Worm (Caenorhabditis elegans) whole organism, L3 larva: ENCODE data around the gene Y71H2AR.2.

ENCODE experiments used
- ama-1 ChIP-seq: fragments of 150-350 bp; optimal IDR thresholded peaks from 2 replicates; lab custom pipeline; 2018
- egl-27 ChIP-seq: sonication (generic microtip); optimal IDR thresholded peaks from 4 replicates; lab custom pipeline; 2017; ENCODE audit warnings: missing biosample characterization, missing genetic modification reagents, missing genetic modification characterization
- elt-1 ChIP-seq: fragments of 150-350 bp; optimal IDR thresholded peaks from 2 replicates; lab custom pipeline; 2014; ENCODE audit warnings: missing biosample characterization, missing genetic modification characterization
- fkh-10 ChIP-seq: sonication (generic microtip); optimal IDR thresholded peaks from 2 replicates; lab custom pipeline; 2017; ENCODE audit warnings: missing biosample characterization, missing genetic modification reagents, missing genetic modification characterization
- mdl-1 ChIP-seq: fragments of 150-350 bp; optimal IDR thresholded peaks from 2 replicates; lab custom pipeline; 2014; ENCODE audit warnings: missing biosample characterization, missing genetic modification characterization
- nfya-1 ChIP-seq: sonication (generic microtip); optimal IDR thresholded peaks from 2 replicates; lab custom pipeline; 2017; ENCODE audit warnings: missing genetic modification characterization, mild to moderate bottlenecking, missing compliant biosample characterization, antibody characterized with exemption, moderate library complexity; ENCODE audit not compliant: insufficient read depth
- nhr-11 ChIP-seq: fragments of 150-350 bp; optimal IDR thresholded peaks from 2 replicates; lab custom pipeline; 2014; ENCODE audit warnings: missing biosample characterization, missing genetic modification characterization
- nhr-43 ChIP-seq: sonication (generic microtip); optimal IDR thresholded peaks from 2 replicates; lab custom pipeline; 2016; ENCODE audit warnings: mild to moderate bottlenecking, missing genetic modification characterization, missing compliant biosample characterization; ENCODE audit not compliant: poor library complexity, severe bottlenecking
- pha-4 ChIP-seq: fragments of 150-350 bp; optimal IDR thresholded peaks from 2 replicates; lab custom pipeline; 2014; ENCODE audit warnings: missing biosample characterization, missing genetic modification reagents, missing genetic modification characterization
- snpc-4 ChIP-seq: fragments of 150-350 bp; optimal IDR thresholded peaks from 2 replicates; lab custom pipeline; 2014; ENCODE audit warnings: missing biosample characterization, missing genetic modification characterization
- tbx-2 ChIP-seq: sonication (generic microtip); optimal IDR thresholded peaks from 2 replicates; lab custom pipeline; 2016; ENCODE audit warnings: mild to moderate bottlenecking, missing genetic modification characterization, missing compliant biosample characterization

ce11 chrIII:2800743-2801142 lies 40.0 kb downstream of the Y71H2AR.2 start:
- TF ChIP-seq nfya-1 (tag; lab: Kevin White, UChicago) (no peak), tbx-2 (no peak), fkh-10 (no peak), nhr-11 (tag; lab: Kevin White, UChicago) (no peak), ama-1 (lab: Kevin White, UChicago) (no peak), elt-1 (tag; lab: Kevin White, UChicago) (no peak), nhr-43 (tag; lab: Kevin White, UChicago) (no peak), pha-4 (tag; lab: Kevin White, UChicago) (no peak), mdl-1 (tag; lab: Kevin White, UChicago) (no peak), egl-27 (tag; lab: Kevin White, UChicago) (no peak), snpc-4 (tag; lab: Kevin White, UChicago) (no peak)
